Fruit fly (Drosophila melanogaster) whole organism, embryonic: Measurements from ENCODE around the gene CG17637.
A peak's percentile ranks its signal among the peaks of the same experiment; 100 is the strongest.

Source experiments
- ATbp ChIP-seq: fragments of 200-800 bp; sonication (Bioruptor generic); optimal IDR thresholded peaks from 2 replicates; lab custom pipeline; 2017; ENCODE audit warnings: missing biosample characterization, mild to moderate bottlenecking, missing genetic modification characterization, missing genetic modification reagents
- Atf6 ChIP-seq: fragments of 200-800 bp; sonication (Bioruptor generic); IDR thresholded peaks from 2 replicates; pipeline ENCODE4 v1.3.6; 2022; ENCODE audit warnings: missing biosample characterization, missing genetic modification characterization
- CG10147 ChIP-seq: fragments of 200-800 bp; sonication (Bioruptor generic); optimal IDR thresholded peaks from 2 replicates; lab custom pipeline; 2019; ENCODE audit warnings: missing biosample characterization, mild to moderate bottlenecking, missing genetic modification characterization, moderate library complexity
- CG10543 ChIP-seq: fragments of 200-800 bp; sonication (Bioruptor generic); optimal IDR thresholded peaks from 3 replicates; lab custom pipeline; 2017; ENCODE audit warnings: missing biosample characterization, mild to moderate bottlenecking, missing genetic modification characterization, moderate library complexity
- CG11247 ChIP-seq: fragments of 200-800 bp; sonication (Bioruptor generic); IDR thresholded peaks from 2 replicates; pipeline ENCODE4 v1.3.6; 2022; ENCODE audit warnings: missing biosample characterization, missing genetic modification characterization
- CG11560 ChIP-seq: fragments of 200-800 bp; sonication (Bioruptor generic); IDR thresholded peaks from 3 replicates; pipeline ENCODE4 v1.3.6; 2022; ENCODE audit warnings: missing biosample characterization, missing genetic modification characterization
- CG11695 ChIP-seq: fragments of 200-800 bp; sonication (Bioruptor generic); IDR thresholded peaks from 3 replicates; pipeline ENCODE4 v1.3.6; 2022; ENCODE audit warnings: missing biosample characterization, missing genetic modification characterization
- CG1233 ChIP-seq: fragments of 200-800 bp; sonication (Bioruptor generic); optimal IDR thresholded peaks from 4 replicates; lab custom pipeline; 2018; ENCODE audit warnings: missing biosample characterization, mild to moderate bottlenecking, missing genetic modification characterization
- CG14667 ChIP-seq: fragments of 200-800 bp; sonication (Bioruptor generic); IDR thresholded peaks from 2 replicates; pipeline ENCODE4 v1.3.6; 2022; ENCODE audit warnings: missing biosample characterization, missing genetic modification characterization
- CG14710 ChIP-seq: fragments of 200-800 bp; sonication (Bioruptor generic); optimal IDR thresholded peaks from 3 replicates; lab custom pipeline; 2019; ENCODE audit warnings: missing biosample characterization, mild to moderate bottlenecking, missing genetic modification characterization, moderate library complexity
- CG18476 ChIP-seq: fragments of 200-800 bp; sonication (Bioruptor generic); optimal IDR thresholded peaks from 2 replicates; lab custom pipeline; 2016; ENCODE audit warnings: missing biosample characterization, mild to moderate bottlenecking, missing genetic modification characterization
- CG31365 ChIP-seq: fragments of 200-800 bp; sonication (Bioruptor generic); optimal IDR thresholded peaks from 2 replicates; lab custom pipeline; 2018; ENCODE audit warnings: missing biosample characterization, mild to moderate bottlenecking, missing genetic modification characterization
- CG31388 ChIP-seq: fragments of 200-800 bp; sonication (Bioruptor generic); optimal IDR thresholded peaks from 2 replicates; lab custom pipeline; 2016; ENCODE audit warnings: missing biosample characterization, missing genetic modification characterization
- CG34376 ChIP-seq: fragments of 200-800 bp; sonication (Bioruptor generic); optimal IDR thresholded peaks from 2 replicates; lab custom pipeline; 2018; ENCODE audit warnings: missing biosample characterization, mild to moderate bottlenecking, missing genetic modification characterization
- CG3995 ChIP-seq: fragments of 200-800 bp; sonication (Bioruptor generic); optimal IDR thresholded peaks from 3 replicates; lab custom pipeline; 2016; ENCODE audit warnings: missing biosample characterization, missing genetic modification characterization
- CG4360 ChIP-seq: fragments of 200-800 bp; sonication (Bioruptor generic); IDR thresholded peaks from 2 replicates; pipeline ENCODE4 v1.3.6; 2022; ENCODE audit warnings: missing biosample characterization, missing genetic modification characterization
- CG4617 ChIP-seq: fragments of 200-800 bp; sonication (Bioruptor generic); optimal IDR thresholded peaks from 3 replicates; lab custom pipeline; 2016; ENCODE audit warnings: missing biosample characterization, missing genetic modification characterization, borderline replicate concordance
- CG6689 ChIP-seq: fragments of 200-800 bp; sonication (Bioruptor generic); IDR thresholded peaks from 2 replicates; pipeline ENCODE4 v1.3.6; 2022; ENCODE audit warnings: missing biosample characterization, missing genetic modification characterization
- CG6791 ChIP-seq: fragments of 200-800 bp; sonication (Bioruptor generic); IDR thresholded peaks from 3 replicates; pipeline ENCODE4 v1.3.6; 2022; ENCODE audit warnings: missing biosample characterization, missing genetic modification characterization; ENCODE audit not compliant: partially characterized antibody
- CG7928 ChIP-seq: fragments of 200-800 bp; sonication (Bioruptor generic); optimal IDR thresholded peaks from 2 replicates; lab custom pipeline; 2017; ENCODE audit warnings: missing biosample characterization, mild to moderate bottlenecking, missing genetic modification characterization
- CG7963 ChIP-seq: fragments of 200-800 bp; sonication (Bioruptor generic); IDR thresholded peaks from 3 replicates; pipeline ENCODE4 v1.3.6; 2022; ENCODE audit warnings: missing biosample characterization, missing genetic modification characterization; ENCODE audit not compliant: partially characterized antibody
- D19A ChIP-seq: fragments of 200-800 bp; optimal IDR thresholded peaks from 3 replicates; lab custom pipeline; 2019; ENCODE audit warnings: missing biosample characterization, mild to moderate bottlenecking, missing genetic modification characterization, moderate library complexity
- Dp ChIP-seq: fragments of 200-800 bp; sonication (Bioruptor generic); optimal IDR thresholded peaks from 2 replicates; lab custom pipeline; 2018; ENCODE audit warnings: missing biosample characterization, mild to moderate bottlenecking, missing genetic modification characterization, moderate library complexity
- ERR ChIP-seq: fragments of 200-800 bp; sonication (Bioruptor generic); optimal IDR thresholded peaks from 2 replicates; lab custom pipeline; 2016; ENCODE audit warnings: missing biosample characterization, missing genetic modification characterization
- Ets65A ChIP-seq: fragments of 200-800 bp; sonication (Bioruptor generic); peaks from one replicate; lab custom pipeline; 2016; ENCODE audit warnings: missing biosample characterization, missing genetic modification characterization
- HLH3B ChIP-seq: fragments of 200-800 bp; sonication (Bioruptor generic); IDR thresholded peaks from 2 replicates; pipeline ENCODE4 v1.3.6; 2022; ENCODE audit warnings: missing biosample characterization, missing genetic modification characterization
- HLHmδ ChIP-seq: fragments of 200-800 bp; sonication (Bioruptor generic); optimal IDR thresholded peaks from 2 replicates; lab custom pipeline; 2018; ENCODE audit warnings: missing biosample characterization, mild to moderate bottlenecking, missing genetic modification characterization, moderate library complexity
- HmgZ ChIP-seq: fragments of 200-800 bp; sonication (Bioruptor generic); optimal IDR thresholded peaks from 2 replicates; lab custom pipeline; 2018; ENCODE audit warnings: missing biosample characterization, mild to moderate bottlenecking, missing genetic modification characterization
- Hmr ChIP-seq: fragments of 200-800 bp; sonication (Bioruptor generic); optimal IDR thresholded peaks from 3 replicates; lab custom pipeline; 2017; ENCODE audit warnings: mild to moderate bottlenecking, missing biosample characterization, missing genetic modification reagents, missing genetic modification characterization
- MBD-R2 ChIP-seq: fragments of 200-800 bp; sonication (Bioruptor generic); IDR thresholded peaks from 2 replicates; pipeline ENCODE4 v1.3.6; 2022; ENCODE audit warnings: missing biosample characterization, missing genetic modification characterization
- Mes4 ChIP-seq: fragments of 200-800 bp; sonication (Bioruptor generic); optimal IDR thresholded peaks from 2 replicates; lab custom pipeline; 2016; ENCODE audit warnings: missing biosample characterization, missing genetic modification characterization
- NfI ChIP-seq: fragments of 200-800 bp; sonication (Bioruptor generic); optimal IDR thresholded peaks from 3 replicates; lab custom pipeline; 2018; ENCODE audit warnings: missing biosample characterization, mild to moderate bottlenecking, missing genetic modification characterization, moderate library complexity
- Rfx ChIP-seq: fragments of 200-800 bp; sonication (Bioruptor generic); IDR thresholded peaks from 2 replicates; pipeline ENCODE4 v1.3.6; 2022; ENCODE audit warnings: missing biosample characterization, missing genetic modification characterization
- Rx ChIP-seq: fragments of 200-800 bp; sonication (Bioruptor generic); IDR thresholded peaks from 2 replicates; pipeline ENCODE4 v1.3.6; 2022; ENCODE audit warnings: missing biosample characterization, missing genetic modification characterization
- Spps ChIP-seq: fragments of 200-800 bp; sonication (Bioruptor generic); optimal IDR thresholded peaks from 2 replicates; lab custom pipeline; 2018; ENCODE audit warnings: missing biosample characterization, mild to moderate bottlenecking, missing genetic modification characterization
- YL-1 ChIP-seq: fragments of 200-800 bp; sonication (Bioruptor generic); optimal IDR thresholded peaks from 3 replicates; lab custom pipeline; 2017; ENCODE audit warnings: missing biosample characterization, mild to moderate bottlenecking, missing genetic modification characterization
- bowl ChIP-seq: fragments of 200-800 bp; sonication (Bioruptor generic); IDR thresholded peaks from 2 replicates; pipeline ENCODE4 v1.3.6; 2022; ENCODE audit warnings: missing biosample characterization, missing genetic modification characterization
- cad ChIP-seq: fragments of >200 bp; optimal IDR thresholded peaks from 2 replicates; lab custom pipeline; 2017; ENCODE audit warnings: missing biosample characterization, missing genetic modification characterization
- dan ChIP-seq: fragments of 200-800 bp; sonication (Bioruptor generic); IDR thresholded peaks from 2 replicates; pipeline ENCODE4 v1.3.6; 2022; ENCODE audit warnings: missing biosample characterization, missing genetic modification characterization
- dati ChIP-seq: fragments of 200-800 bp; sonication (Bioruptor generic); IDR thresholded peaks from 2 replicates; pipeline ENCODE4 v1.3.6; 2022; ENCODE audit warnings: missing biosample characterization, missing genetic modification characterization
- dimm ChIP-seq: fragments of 200-800 bp; sonication (Bioruptor generic); IDR thresholded peaks from 2 replicates; pipeline ENCODE4 v1.3.6; 2022; ENCODE audit warnings: missing biosample characterization, missing genetic modification characterization
- dm ChIP-seq: fragments of 200-800 bp; sonication (Bioruptor generic); optimal IDR thresholded peaks from 3 replicates; lab custom pipeline; 2016; ENCODE audit warnings: missing biosample characterization, missing genetic modification characterization
- fu2 ChIP-seq: fragments of 200-800 bp; sonication (Bioruptor generic); optimal IDR thresholded peaks from 2 replicates; lab custom pipeline; 2016; ENCODE audit warnings: missing biosample characterization, missing genetic modification characterization
- ham ChIP-seq: fragments of 200-800 bp; sonication (Bioruptor generic); IDR thresholded peaks from 2 replicates; pipeline ENCODE4 v1.3.6; 2022; ENCODE audit warnings: missing biosample characterization, missing genetic modification characterization
- inv ChIP-seq: fragments of 200-800 bp; sonication (Bioruptor generic); IDR thresholded peaks from 2 replicates; pipeline ENCODE4 v1.3.6; 2022; ENCODE audit warnings: missing biosample characterization, missing genetic modification characterization; ENCODE audit not compliant: partially characterized antibody
- mam ChIP-seq: fragments of 200-800 bp; sonication (Bioruptor generic); optimal IDR thresholded peaks from 3 replicates; lab custom pipeline; 2016; ENCODE audit warnings: missing biosample characterization, missing genetic modification characterization
- nerfin-1 ChIP-seq: fragments of 200-800 bp; sonication (Bioruptor generic); optimal IDR thresholded peaks from 3 replicates; lab custom pipeline; 2019; ENCODE audit warnings: missing biosample characterization, mild to moderate bottlenecking, missing genetic modification characterization, moderate library complexity
- shn ChIP-seq: fragments of 200-800 bp; sonication (Bioruptor generic); optimal IDR thresholded peaks from 3 replicates; lab custom pipeline; 2016; ENCODE audit warnings: missing biosample characterization, missing genetic modification characterization
- sim ChIP-seq: fragments of 200-800 bp; sonication (Bioruptor generic); IDR thresholded peaks from 2 replicates; pipeline ENCODE4 v1.3.6; 2022; ENCODE audit warnings: missing biosample characterization, missing genetic modification characterization
- slou ChIP-seq: fragments of 200-800 bp; sonication (Bioruptor generic); optimal IDR thresholded peaks from 3 replicates; lab custom pipeline; 2016; ENCODE audit warnings: missing biosample characterization, missing genetic modification characterization
- usp ChIP-seq: fragments of >200 bp; optimal IDR thresholded peaks from 2 replicates; lab custom pipeline; 2017; ENCODE audit warnings: missing biosample characterization, missing genetic modification characterization
- yki ChIP-seq: fragments of >200 bp; optimal IDR thresholded peaks from 3 replicates; lab custom pipeline; 2018

CG17637 gene

dm6 chr3L:20516519-20517178, 12.7 kb downstream of the CG17637 start (continued):
- TF ChIP-seq dan (GFP tag; lab: Robert Waterston, UW) = no peak
- TF ChIP-seq HmgZ = no peak
- no peak for TF ChIP-seq CG11695 (GFP tag; lab: Robert Waterston, UW)
- no peak for TF ChIP-seq shn (GFP tag; lab: Kevin White, UChicago)
- TF ChIP-seq CG4360 (GFP tag; lab: Robert Waterston, UW) = no peak
- no peak for TF ChIP-seq CG7963 (GFP tag; lab: Robert Waterston, UW)
- no peak for TF ChIP-seq CG7928
- no peak for TF ChIP-seq mam (GFP tag; lab: Kevin White, UChicago)
- TF ChIP-seq CG6791 (GFP tag; lab: Robert Waterston, UW) = peak; percentile 62; the same call in 1 of the 3 replicates
- TF ChIP-seq CG3995 = no peak
- no peak for TF ChIP-seq slou (GFP tag; lab: Kevin White, UChicago)
- TF ChIP-seq CG31388 (GFP tag; lab: Kevin White, UChicago) = no peak
- peak; percentile 27 for TF ChIP-seq YL-1 (GFP tag; lab: Kevin White, UChicago)
- no peak for TF ChIP-seq dimm
- TF ChIP-seq Atf6 (GFP tag; lab: Robert Waterston, UW) = 0 out of 2 replicates have a peak, but pooled peaks have one; percentile 28
- peak; percentile 65 for TF ChIP-seq D19A (tag; lab: Kevin White, UChicago)
- no peak for TF ChIP-seq nerfin-1 (tag; lab: Kevin White, UChicago)
- TF ChIP-seq CG18476 (GFP tag; lab: Kevin White, UChicago) = no peak
- TF ChIP-seq sim = no peak
- no peak for TF ChIP-seq ERR
- TF ChIP-seq Ets65A (GFP tag; lab: Kevin White, UChicago) = no peak
- no peak for TF ChIP-seq CG4617 (GFP tag; lab: Kevin White, UChicago)
- no peak for TF ChIP-seq CG11247
- TF ChIP-seq NfI = no peak
- TF ChIP-seq Rx (GFP tag; lab: Robert Waterston, UW) = no peak
- TF ChIP-seq fu2 (GFP tag; lab: Kevin White, UChicago) = no peak
- TF ChIP-seq Dp (GFP tag; lab: Kevin White, UChicago) = no peak
- no peak for TF ChIP-seq inv (GFP tag; lab: Robert Waterston, UW)
- peak; percentile 90 for TF ChIP-seq cad (GFP tag; lab: Kevin White, UChicago)
- TF ChIP-seq dati = no peak
- TF ChIP-seq CG11560 (tag; lab: Robert Waterston, UW) = no peak
- TF ChIP-seq CG14710 (tag; lab: Kevin White, UChicago) = peak; percentile 41
- TF ChIP-seq CG34376 (GFP tag; lab: Kevin White, UChicago) = peak; percentile 16
- no peak for TF ChIP-seq CG10147 (GFP tag; lab: Kevin White, UChicago)
- peak; percentile 48 for TF ChIP-seq Hmr (GFP tag; lab: Kevin White, UChicago)
- TF ChIP-seq usp (GFP tag; lab: Kevin White, UChicago) = no peak
- peak; percentile 36 for TF ChIP-seq ATbp (GFP tag; lab: Kevin White, UChicago)
- no peak for TF ChIP-seq HLHmδ
- peak; percentile 36; the same call in 1 of the 2 replicates for TF ChIP-seq HLH3B (GFP tag; lab: Robert Waterston, UW)
- TF ChIP-seq CG6689 = no peak
- no peak for TF ChIP-seq MBD-R2 (GFP tag; lab: Robert Waterston, UW)
- peak; percentile 56 for TF ChIP-seq CG1233 (GFP tag; lab: Kevin White, UChicago)
- TF ChIP-seq dm (GFP tag; lab: Kevin White, UChicago) = no peak
- TF ChIP-seq yki (lab: Kevin White, UChicago) = no peak
- TF ChIP-seq CG31365 = no peak
- peak; percentile 61 for TF ChIP-seq CG10543 (GFP tag; lab: Kevin White, UChicago)
- TF ChIP-seq CG14667 = no peak; the same call in 1 of the 2 replicates
- peak; percentile 17 for TF ChIP-seq Spps
- TF ChIP-seq Rfx = peak; percentile 27; the same call in 1 of the 2 replicates
- no peak for TF ChIP-seq ham (GFP tag; lab: Robert Waterston, UW)
- no peak for TF ChIP-seq bowl (GFP tag; lab: Robert Waterston, UW)
- no peak for TF ChIP-seq Mes4 (GFP tag; lab: Kevin White, UChicago)
